Fruit fly (Drosophila melanogaster) whole organism, embryonic: ENCODE data around the gene CG7054.

Experiments used
- ATbp ChIP-seq: fragments of 200-800 bp; sonication (Bioruptor generic); optimal IDR thresholded peaks from 2 replicates; lab custom pipeline; 2017; ENCODE audit warnings: missing biosample characterization, mild to moderate bottlenecking, missing genetic modification characterization, missing genetic modification reagents
- Ada2b ChIP-seq: fragments of 200-800 bp; sonication (Bioruptor generic); IDR thresholded peaks from 2 replicates; pipeline ENCODE4 v1.3.6; 2022; ENCODE audit warnings: missing biosample characterization, missing genetic modification characterization
- BEAF-32 ChIP-seq: fragments of 200-800 bp; sonication (Bioruptor generic); optimal IDR thresholded peaks from 3 replicates; lab custom pipeline; 2017; ENCODE audit warnings: missing biosample characterization, missing genetic modification characterization, mild to moderate bottlenecking, moderate library complexity, missing genetic modification reagents
- CG1024 ChIP-seq: fragments of 200-800 bp; sonication (Bioruptor generic); IDR thresholded peaks from 2 replicates; pipeline ENCODE4 v1.3.6; 2022; ENCODE audit warnings: missing biosample characterization, missing genetic modification characterization
- CG10321 ChIP-seq: fragments of 200-800 bp; sonication (Bioruptor generic); IDR thresholded peaks from 2 replicates; pipeline ENCODE4 v1.3.6; 2022; ENCODE audit warnings: missing biosample characterization, missing genetic modification characterization
- CG11093 ChIP-seq: fragments of 200-800 bp; sonication (Bioruptor generic); IDR thresholded peaks from 3 replicates; pipeline ENCODE4 v1.3.6; 2022; ENCODE audit warnings: missing biosample characterization, missing genetic modification characterization
- CG11504 ChIP-seq: fragments of 200-800 bp; sonication (Bioruptor generic); optimal IDR thresholded peaks from 3 replicates; lab custom pipeline; 2019; ENCODE audit warnings: missing biosample characterization, mild to moderate bottlenecking, missing genetic modification characterization, moderate library complexity
- CG11723 ChIP-seq: fragments of 200-800 bp; sonication (Bioruptor generic); optimal IDR thresholded peaks from 2 replicates; lab custom pipeline; 2017; ENCODE audit warnings: missing biosample characterization, mild to moderate bottlenecking, missing genetic modification characterization
- CG12155 ChIP-seq: fragments of 200-800 bp; sonication (Bioruptor generic); optimal IDR thresholded peaks from 3 replicates; lab custom pipeline; 2016; ENCODE audit warnings: missing biosample characterization, missing genetic modification characterization
- CG12299 ChIP-seq: fragments of 200-800 bp; sonication (Bioruptor generic); optimal IDR thresholded peaks from 2 replicates; lab custom pipeline; 2018; ENCODE audit warnings: missing biosample characterization, mild to moderate bottlenecking, missing genetic modification characterization
- CG13624 ChIP-seq: fragments of 200-800 bp; sonication (Bioruptor generic); optimal IDR thresholded peaks from 2 replicates; lab custom pipeline; 2016; ENCODE audit warnings: missing biosample characterization, missing genetic modification characterization
- CG2202 ChIP-seq: fragments of 200-800 bp; sonication (Bioruptor generic); optimal IDR thresholded peaks from 2 replicates; lab custom pipeline; 2018; ENCODE audit warnings: missing biosample characterization, mild to moderate bottlenecking, missing genetic modification characterization
- CG30403 ChIP-seq: fragments of 200-800 bp; sonication (Bioruptor generic); optimal IDR thresholded peaks from 3 replicates; lab custom pipeline; 2016; ENCODE audit warnings: missing biosample characterization, missing genetic modification characterization
- CG3281 ChIP-seq: fragments of 200-800 bp; sonication (Bioruptor generic); optimal IDR thresholded peaks from 3 replicates; lab custom pipeline; 2017; ENCODE audit warnings: missing biosample characterization, mild to moderate bottlenecking, missing genetic modification characterization
- CG33213 ChIP-seq: fragments of 200-800 bp; sonication (Bioruptor generic); optimal IDR thresholded peaks from 3 replicates; lab custom pipeline; 2016; ENCODE audit warnings: missing biosample characterization, missing genetic modification characterization
- CG3995 ChIP-seq: fragments of 200-800 bp; sonication (Bioruptor generic); optimal IDR thresholded peaks from 3 replicates; lab custom pipeline; 2016; ENCODE audit warnings: missing biosample characterization, missing genetic modification characterization
- CG4707 ChIP-seq: fragments of 200-800 bp; sonication (Bioruptor generic); optimal IDR thresholded peaks from 2 replicates; lab custom pipeline; 2018; ENCODE audit warnings: missing biosample characterization, mild to moderate bottlenecking, missing genetic modification characterization, moderate library complexity
- CG7357 ChIP-seq: fragments of 200-800 bp; sonication (Bioruptor generic); IDR thresholded peaks from 3 replicates; pipeline ENCODE4 v1.3.6; 2022; ENCODE audit warnings: missing biosample characterization, missing genetic modification characterization
- CG7556 ChIP-seq: fragments of 200-800 bp; sonication (Bioruptor generic); optimal IDR thresholded peaks from 2 replicates; lab custom pipeline; 2017; ENCODE audit warnings: missing biosample characterization, mild to moderate bottlenecking, missing genetic modification characterization
- CG8478 ChIP-seq: fragments of >200 bp; optimal IDR thresholded peaks from 2 replicates; lab custom pipeline; 2018
- CTCF ChIP-seq: fragments of 200-800 bp; sonication (Bioruptor generic); optimal IDR thresholded peaks from 2 replicates; lab custom pipeline; 2017; ENCODE audit warnings: missing biosample characterization, mild to moderate bottlenecking, missing genetic modification characterization, moderate library complexity
- D19B ChIP-seq: fragments of 200-800 bp; sonication (Bioruptor generic); optimal IDR thresholded peaks from 2 replicates; lab custom pipeline; 2017; ENCODE audit warnings: missing biosample characterization, mild to moderate bottlenecking, missing genetic modification characterization
- Dbx ChIP-seq: fragments of 200-800 bp; sonication (Bioruptor generic); IDR thresholded peaks from 3 replicates; pipeline ENCODE4 v1.3.6; 2022; ENCODE audit warnings: missing biosample characterization, missing genetic modification characterization
- HHEX ChIP-seq: fragments of 200-800 bp; sonication (Bioruptor generic); optimal IDR thresholded peaks from 3 replicates; lab custom pipeline; 2017; ENCODE audit warnings: missing biosample characterization, mild to moderate bottlenecking, missing genetic modification characterization, missing genetic modification reagents
- HLH3B ChIP-seq: fragments of 200-800 bp; sonication (Bioruptor generic); IDR thresholded peaks from 2 replicates; pipeline ENCODE4 v1.3.6; 2022; ENCODE audit warnings: missing biosample characterization, missing genetic modification characterization
- HLH54F ChIP-seq: fragments of 200-800 bp; sonication (Bioruptor generic); optimal IDR thresholded peaks from 3 replicates; lab custom pipeline; 2016; ENCODE audit warnings: missing biosample characterization, missing genetic modification characterization
- Hr78 ChIP-seq, 2 experiments: fragments of 200-800 bp in 1 of 2; fragments of >200 bp in 1 of 2; sonication (Bioruptor generic) in 1 of 2; optimal IDR thresholded peaks; 2 replicates each; lab custom pipeline; 2017 to 2019; ENCODE audit warnings: missing biosample characterization in 2 of 2, missing genetic modification characterization in 2 of 2, mild to moderate bottlenecking in 1 of 2, moderate library complexity in 1 of 2
- Jarid2 ChIP-seq: fragments of 200-800 bp; sonication (Bioruptor generic); optimal IDR thresholded peaks from 3 replicates; lab custom pipeline; 2017; ENCODE audit warnings: mild to moderate bottlenecking, missing biosample characterization, missing genetic modification reagents, missing genetic modification characterization
- Mad ChIP-seq: fragments of 200-800 bp; sonication (Bioruptor generic); optimal IDR thresholded peaks from 2 replicates; lab custom pipeline; 2016; ENCODE audit warnings: missing biosample characterization, missing genetic modification characterization
- Max ChIP-seq: fragments of 200-800 bp; sonication (Bioruptor generic); optimal IDR thresholded peaks from 2 replicates; lab custom pipeline; 2016; ENCODE audit warnings: missing biosample characterization, mild to moderate bottlenecking, missing genetic modification characterization
- Rfx ChIP-seq: fragments of 200-800 bp; sonication (Bioruptor generic); IDR thresholded peaks from 2 replicates; pipeline ENCODE4 v1.3.6; 2022; ENCODE audit warnings: missing biosample characterization, missing genetic modification characterization
- Sry-δ ChIP-seq: fragments of 200-800 bp; sonication (Bioruptor generic); optimal IDR thresholded peaks from 2 replicates; lab custom pipeline; 2016; ENCODE audit warnings: missing biosample characterization, missing genetic modification characterization
- Usf ChIP-seq: fragments of 200-800 bp; sonication (Bioruptor generic); optimal IDR thresholded peaks from 2 replicates; lab custom pipeline; 2017; ENCODE audit warnings: missing genotype, missing biosample characterization, missing genetic modification characterization
- Vsx1 ChIP-seq: fragments of 200-800 bp; sonication (Bioruptor generic); optimal IDR thresholded peaks from 2 replicates; lab custom pipeline; 2017; ENCODE audit warnings: missing biosample characterization, mild to moderate bottlenecking, missing genetic modification characterization, missing genetic modification reagents
- ash1 ChIP-seq: fragments of 200-800 bp; sonication (Bioruptor generic); optimal IDR thresholded peaks from 2 replicates; lab custom pipeline; 2018; ENCODE audit warnings: missing biosample characterization, mild to moderate bottlenecking, missing genetic modification characterization
- bigmax ChIP-seq: fragments of 200-800 bp; sonication (Bioruptor generic); optimal IDR thresholded peaks from 2 replicates; lab custom pipeline; 2018; ENCODE audit warnings: missing biosample characterization, mild to moderate bottlenecking, missing genetic modification characterization
- fd64A ChIP-seq: fragments of 200-800 bp; sonication (Bioruptor generic); optimal IDR thresholded peaks from 3 replicates; lab custom pipeline; 2018; ENCODE audit warnings: missing biosample characterization, mild to moderate bottlenecking, missing genetic modification characterization
- fd96Cb ChIP-seq: fragments of 200-800 bp; sonication (Bioruptor generic); optimal IDR thresholded peaks from 2 replicates; lab custom pipeline; 2018; ENCODE audit warnings: missing biosample characterization, mild to moderate bottlenecking, missing genetic modification characterization, moderate library complexity
- fru ChIP-seq: fragments of >200 bp; optimal IDR thresholded peaks from 2 replicates; lab custom pipeline; 2017
- gem ChIP-seq: fragments of 200-800 bp; sonication (Bioruptor generic); optimal IDR thresholded peaks from 2 replicates; lab custom pipeline; 2019; ENCODE audit warnings: missing biosample characterization, mild to moderate bottlenecking, missing genetic modification characterization, moderate library complexity
- grn ChIP-seq: fragments of 200-800 bp; sonication (Bioruptor generic); optimal IDR thresholded peaks from 3 replicates; lab custom pipeline; 2017; ENCODE audit warnings: missing biosample characterization, missing genetic modification characterization
- gsb-n ChIP-seq: fragments of 200-800 bp; sonication (Bioruptor generic); optimal IDR thresholded peaks from 3 replicates; lab custom pipeline; 2018; ENCODE audit warnings: missing biosample characterization, mild to moderate bottlenecking, missing genetic modification characterization
- gt ChIP-seq: fragments of 200-800 bp; sonication (Bioruptor generic); IDR thresholded peaks from 2 replicates; pipeline ENCODE4 v1.3.6; 2022; ENCODE audit warnings: missing biosample characterization, missing genetic modification characterization
- insv ChIP-seq, 2 experiments: fragments of 200-800 bp; sonication (Bioruptor generic); optimal IDR thresholded peaks; 3 replicates each; lab custom pipeline; 2016 to 2018; ENCODE audit warnings: missing biosample characterization in 2 of 2, missing genetic modification characterization in 2 of 2
- inv ChIP-seq: fragments of 200-800 bp; sonication (Bioruptor generic); IDR thresholded peaks from 2 replicates; pipeline ENCODE4 v1.3.6; 2022; ENCODE audit warnings: missing biosample characterization, missing genetic modification characterization; ENCODE audit not compliant: partially characterized antibody
- jumu ChIP-seq: fragments of 200-800 bp; sonication (Bioruptor generic); optimal IDR thresholded peaks from 3 replicates; lab custom pipeline; 2016; ENCODE audit warnings: missing biosample characterization, missing genetic modification characterization
- kah ChIP-seq: fragments of 200-800 bp; sonication (Bioruptor generic); optimal IDR thresholded peaks from 2 replicates; lab custom pipeline; 2018; ENCODE audit warnings: missing biosample characterization, mild to moderate bottlenecking, missing genetic modification characterization
- knrl ChIP-seq: fragments of 200-800 bp; sonication (Bioruptor generic); IDR thresholded peaks from 3 replicates; pipeline ENCODE4 v1.3.6; 2022; ENCODE audit warnings: missing biosample characterization, missing genetic modification characterization; ENCODE audit not compliant: partially characterized antibody
- lmd ChIP-seq: fragments of 200-800 bp; sonication (Bioruptor generic); IDR thresholded peaks from 2 replicates; pipeline ENCODE4 v1.3.6; 2022; ENCODE audit warnings: missing biosample characterization, missing genetic modification characterization
- run ChIP-seq: fragments of 200-800 bp; sonication (Bioruptor generic); optimal IDR thresholded peaks from 3 replicates; lab custom pipeline; 2018; ENCODE audit warnings: missing biosample characterization, mild to moderate bottlenecking, missing genetic modification characterization
- sr ChIP-seq: fragments of 200-800 bp; sonication (Bioruptor generic); IDR thresholded peaks from 3 replicates; pipeline ENCODE4 v1.3.6; 2022; ENCODE audit warnings: missing biosample characterization, missing genetic modification characterization
- wor ChIP-seq: fragments of 200-800 bp; sonication (Bioruptor generic); IDR thresholded peaks from 2 replicates; pipeline ENCODE4 v1.3.6; 2022; ENCODE audit warnings: missing biosample characterization, missing genetic modification characterization
- zfh1 ChIP-seq: fragments of 200-800 bp; sonication (Bioruptor generic); IDR thresholded peaks from 3 replicates; pipeline ENCODE4 v1.3.6; 2022; ENCODE audit warnings: missing biosample characterization, missing genetic modification characterization

Gene CG7054

dm6 chr3R:22487037-22487492, 22.3 kb downstream of the CG7054 start, which contains the start of gene Pfdn5 (continued):
- no peak for TF ChIP-seq Dbx
- no peak for TF ChIP-seq gt
- peak; percentile 69 for TF ChIP-seq inv (GFP tag; lab: Robert Waterston, UW)
- no peak for TF ChIP-seq Usf (GFP tag; lab: Kevin White, UChicago)
- TF ChIP-seq wor, result no peak
- TF ChIP-seq insv (GFP tag; optimal IDR thresholded peaks at IDR 0.05; lab: Kevin White, UChicago), result no peak
- TF ChIP-seq Jarid2 (GFP tag; lab: Kevin White, UChicago), result no peak
- no peak for TF ChIP-seq HLH3B (GFP tag; lab: Robert Waterston, UW)
- no peak for TF ChIP-seq Mad (GFP tag; lab: Kevin White, UChicago)
- no peak for TF ChIP-seq Vsx1 (GFP tag; lab: Kevin White, UChicago)
- no peak for TF ChIP-seq Hr78 (GFP tag; optimal IDR thresholded peaks at IDR 0.05; lab: Kevin White, UChicago)
- TF ChIP-seq CG11504, result no peak
- peak; percentile 8 for TF ChIP-seq CG12155 (GFP tag; lab: Kevin White, UChicago)
- peak; percentile 70 for TF ChIP-seq knrl (GFP tag; lab: Robert Waterston, UW)
- TF ChIP-seq grn (GFP tag; lab: Kevin White, UChicago), result no peak
- no peak for TF ChIP-seq ATbp (GFP tag; lab: Kevin White, UChicago)
- TF ChIP-seq run (tag; lab: Kevin White, UChicago), result no peak
- no peak for TF ChIP-seq CG4707 (GFP tag; lab: Kevin White, UChicago)
- TF ChIP-seq HHEX (GFP tag; lab: Kevin White, UChicago), result no peak
- TF ChIP-seq fd64A (GFP tag; lab: Kevin White, UChicago), result no peak
- TF ChIP-seq bigmax (GFP tag; lab: Kevin White, UChicago), result peak; percentile 15
- no peak for TF ChIP-seq CG7357 (GFP tag; lab: Robert Waterston, UW)
- no peak for TF ChIP-seq fru (lab: Kevin White, UChicago)
- TF ChIP-seq jumu (GFP tag; lab: Kevin White, UChicago), result no peak
- TF ChIP-seq CG2202 (tag; lab: Kevin White, UChicago), result no peak
- TF ChIP-seq CG3281 (GFP tag; lab: Kevin White, UChicago), result no peak
- peak; percentile 86 for TF ChIP-seq Sry-δ (GFP tag; lab: Kevin White, UChicago)
- TF ChIP-seq sr (GFP tag; lab: Robert Waterston, UW), result peak; percentile 43; the same call in 1 of the 3 replicates
- TF ChIP-seq lmd (GFP tag; lab: Robert Waterston, UW), result no peak
- TF ChIP-seq CG11093 (GFP tag; lab: Robert Waterston, UW), result no peak
- no peak for TF ChIP-seq CG30403 (GFP tag; lab: Kevin White, UChicago)
- no peak for TF ChIP-seq zfh1 (GFP tag; lab: Robert Waterston, UW)
- no peak for TF ChIP-seq CG8478 (lab: Kevin White, UChicago)
- peak; percentile 73 for TF ChIP-seq BEAF-32 (GFP tag; lab: Kevin White, UChicago)
- TF ChIP-seq ash1, result no peak
- TF ChIP-seq CG11723, result no peak
- no peak for TF ChIP-seq Ada2b
- TF ChIP-seq CG3995 (GFP tag; lab: Kevin White, UChicago), result peak; percentile 48
- no peak for TF ChIP-seq CG33213 (GFP tag; lab: Kevin White, UChicago)
- no peak for TF ChIP-seq gem
- TF ChIP-seq Rfx (GFP tag; lab: Robert Waterston, UW), result no peak
- TF ChIP-seq fd96Cb, result no peak
- no peak for TF ChIP-seq D19B (GFP tag; lab: Kevin White, UChicago)
- no peak for TF ChIP-seq CG7556
- no peak for TF ChIP-seq Max (GFP tag; lab: Kevin White, UChicago)
- TF ChIP-seq CG10321 (GFP tag; lab: Robert Waterston, UW), result 0 out of 2 replicates have a peak, but pooled peaks have one; percentile 9
- no peak for TF ChIP-seq gsb-n (tag; lab: Kevin White, UChicago)
- no peak for TF ChIP-seq CTCF (GFP tag; lab: Kevin White, UChicago)
- TF ChIP-seq CG13624, result peak; percentile 38
- no peak for TF ChIP-seq HLH54F (GFP tag; lab: Kevin White, UChicago)
- TF ChIP-seq CG1024 (GFP tag; lab: Robert Waterston, UW), result no peak
- TF ChIP-seq CG12299 (tag; lab: Kevin White, UChicago), result no peak
- no peak for TF ChIP-seq kah (GFP tag; lab: Kevin White, UChicago)
